Fruit fly (Drosophila melanogaster): ENCODE measurements around the gene eg.

dm6 chr3L:21839720-21840641 lies 31.5 kb downstream of the eg start:
- TF ChIP-seq Kr (GFP tag; optimal IDR thresholded peaks at IDR 0.05) (no peak), ato (GFP tag; IDR thresholded peaks at IDR 0.05; ENCODE audit: partially characterized antibody) (no peak), CG10267 (tag; optimal IDR thresholded peaks at IDR 0.05) (peak; percentile 84), CG43689 (GFP tag; IDR thresholded peaks at IDR 0.05) (peak; percentile 70), br (optimal IDR thresholded peaks at IDR 0.05) (no peak), CG8924 (tag; optimal IDR thresholded peaks at IDR 0.05) (peak; percentile 94), Atf-2 (GFP tag; optimal IDR thresholded peaks at IDR 0.05) (peak; percentile 93), CG2875 (GFP tag; optimal IDR thresholded peaks at IDR 0.05) (peak; percentile 92), Vsx1 (GFP tag; optimal IDR thresholded peaks at IDR 0.05) (peak; percentile 78), schlank (tag; optimal IDR thresholded peaks at IDR 0.05) (peak; percentile 73), inv (GFP tag; IDR thresholded peaks at IDR 0.05; ENCODE audit: partially characterized antibody) (0 out of 2 replicates have a peak, but pooled peaks have one; percentile 28), CG17612 (GFP tag; IDR thresholded peaks at IDR 0.05) (peak; percentile 85), CG17361 (GFP tag; IDR thresholded peaks at IDR 0.05) (peak; percentile 97), CG13624 (GFP tag; optimal IDR thresholded peaks at IDR 0.05) (peak; percentile 94)

Measured in whole organism, embryonic.